Worm (Caenorhabditis elegans): ENCODE data around the gene K04F1.9.
"Not testable (repeated sequence)": the region's sequence is repeated elsewhere in the genome, so short reads cannot be mapped to it uniquely, and the experiment has no call there.

The K04F1.9 gene

ce11 chrV:1685328-1685727, 20.3 kb downstream of the K04F1.9 start, which contains the start of gene srh-5:
srh-5 (plus strand) TSS chrV:1685628.
- TF ChIP-seq lir-3 (tag; optimal IDR thresholded peaks at IDR 0.05): no peak
- no peak for TF ChIP-seq nhr-11 (tag; optimal IDR thresholded peaks at IDR 0.05)
- TF ChIP-seq egl-43 (GFP tag; IDR thresholded peaks at IDR 0.05): no peak
- no peak for TF ChIP-seq madf-9 (GFP tag; conservative IDR thresholded peaks at IDR 0.05)
- TF ChIP-seq pha-4 (GFP tag; IDR thresholded peaks at IDR 0.05): no peak
- no peak for TF ChIP-seq pha-4 (tag; optimal IDR thresholded peaks at IDR 0.05)
- TF ChIP-seq nhr-6 (tag; optimal IDR thresholded peaks at IDR 0.05): no peak
- no peak for TF ChIP-seq madf-5 (GFP tag; IDR thresholded peaks at IDR 0.05)
- no peak for TF ChIP-seq daf-16 (GFP tag; optimal IDR thresholded peaks at IDR 0.05)
- no peak for TF ChIP-seq daf-16 (tag; optimal IDR thresholded peaks at IDR 0.05)
- no peak for TF ChIP-seq ztf-7 (tag; optimal IDR thresholded peaks at IDR 0.05)
- no peak for TF ChIP-seq tag-97 (GFP tag; IDR thresholded peaks at IDR 0.05)
- TF ChIP-seq aha-1 (tag): no peak
- no peak for TF ChIP-seq lin-38 (GFP tag; IDR thresholded peaks at IDR 0.05)
- TF ChIP-seq lim-7 (GFP tag; IDR thresholded peaks at IDR 0.05): no peak
- no peak for TF ChIP-seq spr-3 (GFP tag; optimal IDR thresholded peaks at IDR 0.05)
- TF ChIP-seq php-3 (GFP tag; IDR thresholded peaks at IDR 0.05): no peak

- TF ChIP-seq aly-2, attf-4, pqm-1 (tag; optimal IDR thresholded peaks at IDR 0.05): not testable (repeated sequence)
These were observed 27.5 kb downstream of the K04F1.9 start, which contains the start of gene Y46H3C.5 for ce11 chrV:1692494-1692893. Y46H3C.5 (minus strand) TSS chrV:1692495.

ce11 chrV:1693876-1694275, 28.9 kb downstream of the K04F1.9 start, which contains the start of gene Y46H3C.7:
Y46H3C.7 (minus strand) TSS chrV:1694022.
- 0 out of 2 replicates have a peak, but pooled peaks have one; percentile 41 for TF ChIP-seq egl-43 (GFP tag; IDR thresholded peaks at IDR 0.05)

ce11 chrV:1698400-1698799, 33.4 kb downstream of the K04F1.9 start:
- peak; percentile 88 for TF ChIP-seq set-16 (GFP tag; IDR thresholded peaks at IDR 0.05)
- no peak for TF ChIP-seq attf-4 (tag; optimal IDR thresholded peaks at IDR 0.05)

DNA sequence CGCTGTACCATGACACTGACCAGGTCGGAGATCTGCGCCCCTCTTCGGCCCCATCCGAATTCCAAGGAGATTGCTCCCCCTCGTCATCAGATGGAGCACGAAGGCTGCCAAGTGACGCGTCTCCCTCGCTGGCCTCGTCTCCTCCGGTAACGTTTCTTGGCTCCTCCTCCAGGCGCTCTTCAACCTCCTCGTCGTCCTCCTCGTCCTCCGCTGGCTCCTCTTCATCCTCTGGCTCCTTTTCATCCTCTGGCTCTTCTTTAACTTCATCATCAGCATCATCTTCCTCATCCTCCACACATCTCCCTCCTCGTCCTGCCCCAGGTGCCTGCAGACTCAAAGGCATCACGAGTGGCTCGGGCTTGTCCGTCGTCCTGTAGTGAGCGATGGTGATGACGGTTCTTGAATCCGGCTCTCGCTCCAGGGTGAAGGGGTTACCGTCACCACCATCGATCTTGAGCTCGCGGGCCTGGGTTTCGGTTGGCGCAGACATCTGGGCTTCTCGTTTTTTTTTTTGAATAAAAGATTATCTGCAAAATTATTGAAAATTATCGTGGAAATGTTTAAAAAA, 34.3 kb downstream of the K04F1.9 start:
- TF ChIP-seq nhr-25 (tag; optimal IDR thresholded peaks at IDR 0.05; ENCODE audit: borderline replicate concordance, insufficient read depth) (no peak), set-16 (GFP tag; IDR thresholded peaks at IDR 0.05) (peak; percentile 93), dmd-8 (GFP tag; IDR thresholded peaks at IDR 0.05) (peak; percentile 43; the same call in 1 of the 2 replicates)

- no peak for TF ChIP-seq gei-8 (GFP tag; optimal IDR thresholded peaks at IDR 0.05)
- no peak for TF ChIP-seq nhr-111 (GFP tag; optimal IDR thresholded peaks at IDR 0.05)
- TF ChIP-seq php-3 (GFP tag; IDR thresholded peaks at IDR 0.05): no peak
- no peak for TF ChIP-seq zag-1 (tag; optimal IDR thresholded peaks at IDR 0.05)
- no peak for TF ChIP-seq dpl-1 (GFP tag; optimal IDR thresholded peaks at IDR 0.05)
- no peak for TF ChIP-seq nhr-11 (tag; optimal IDR thresholded peaks at IDR 0.05)
- TF ChIP-seq snpc-1.2 (GFP tag; IDR thresholded peaks at IDR 0.05): 0 out of 2 replicates have a peak, but pooled peaks have one; percentile 17
These were observed 36.6 kb downstream of the K04F1.9 start, which contains the start of gene srw-90 for ce11 chrV:1701584-1702101. srw-90 (plus strand) TSS chrV:1702051.

- TF ChIP-seq nhr-237 (tag; optimal IDR thresholded peaks at IDR 0.05): no peak
- no peak for TF ChIP-seq nhr-42 (GFP tag; IDR thresholded peaks at IDR 0.05)
These were observed 43.4 kb downstream of the K04F1.9 start, which contains the start of gene srw-99 for ce11 chrV:1708441-1708840. srw-99 (plus strand) TSS chrV:1708741.

All from whole organism, L4 larva.